Worm (Caenorhabditis elegans): ENCODE results near the gene dcaf-13.

- TF ChIP-seq unc-62 (GFP tag; optimal IDR thresholded peaks at IDR 0.05) (no peak), nhr-28 (tag; optimal IDR thresholded peaks at IDR 0.05) (no peak), sptf-1 (tag; optimal IDR thresholded peaks at IDR 0.05) (no peak), lsy-2 (tag; optimal IDR thresholded peaks at IDR 0.05) (no peak), ham-2 (GFP tag; optimal IDR thresholded peaks at IDR 0.05) (no peak), elt-1 (tag; optimal IDR thresholded peaks at IDR 0.05; ENCODE audit: borderline replicate concordance, insufficient read depth) (no peak), nhr-237 (tag; optimal IDR thresholded peaks at IDR 0.05) (no peak), lin-13 (tag; optimal IDR thresholded peaks at IDR 0.05) (no peak), elt-3 (tag; optimal IDR thresholded peaks at IDR 0.05) (no peak), unc-120 (tag; optimal IDR thresholded peaks at IDR 0.05; ENCODE audit: poor library complexity, severe bottlenecking) (no peak), unc-39 (tag; optimal IDR thresholded peaks at IDR 0.05) (no peak)
These were observed 49.4 kb upstream of the dcaf-13 start for ce11 chrII:4474005-4474655.
